Worm (Caenorhabditis elegans): ENCODE measurements around the gene mps-4.

mps-4 gene

DNA sequence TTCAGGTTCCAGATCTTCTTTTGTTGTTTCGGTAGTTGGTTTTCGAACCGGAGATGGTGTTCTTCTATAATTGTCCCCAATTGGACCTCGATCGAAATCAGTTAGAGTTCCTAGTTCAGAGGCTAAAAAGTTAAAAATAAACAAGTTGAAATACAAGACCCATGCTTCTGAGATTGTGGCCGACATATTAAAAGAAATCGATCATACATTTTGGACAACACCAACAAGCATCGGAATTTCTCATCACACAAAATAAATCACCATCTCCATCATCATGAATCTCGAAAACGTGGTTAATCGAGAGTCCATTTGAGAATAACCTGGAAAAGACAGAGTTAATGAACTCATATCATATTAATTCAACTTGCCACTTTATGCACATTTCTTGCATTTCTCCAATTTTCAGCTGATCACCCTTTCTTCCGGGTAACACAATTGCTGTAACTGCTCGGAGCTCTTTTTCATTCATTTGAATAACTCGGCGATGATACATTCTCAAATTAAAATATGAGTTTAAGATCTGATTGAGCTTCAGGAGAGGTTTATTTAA, at the start of gene mps-4, which contains the start of gene F09G8.10:
Gene mps-4, minus strand, starts transcription at position 101 of the 550 bp plus-strand sequence.
Gene F09G8.10, minus strand, starts transcription at position 500 of the 550 bp plus-strand sequence.
- TF ChIP-seq aly-1 (tag; optimal IDR thresholded peaks at IDR 0.05) (no peak), tra-4 (tag; optimal IDR thresholded peaks at IDR 0.05) (no peak), pes-1 (GFP tag; IDR thresholded peaks at IDR 0.05) (no peak), flt-1 (GFP tag; IDR thresholded peaks at IDR 0.05) (no peak), tbx-11 (GFP tag; IDR thresholded peaks at IDR 0.05) (no peak)

DNA sequence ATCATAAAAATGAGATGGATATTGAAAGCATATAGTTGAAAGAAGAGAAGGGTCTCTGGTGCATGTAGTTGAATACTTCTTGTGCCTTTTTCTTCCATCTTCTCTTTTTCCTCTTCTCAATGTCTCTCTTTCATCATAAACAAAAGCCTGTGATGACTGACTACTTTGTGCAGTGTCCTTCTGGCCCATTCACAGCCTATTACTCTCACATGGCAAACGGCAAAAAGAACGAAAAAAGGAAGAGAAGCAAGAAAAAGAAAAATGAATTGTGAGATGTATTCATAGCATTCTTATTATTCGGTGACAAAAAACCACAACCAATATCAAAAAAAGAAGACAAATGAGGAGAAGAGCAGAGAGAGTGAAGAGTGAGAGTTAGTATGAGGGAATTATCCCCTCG, 49.6 kb upstream of the mps-4 start:
- no peak for TF ChIP-seq scrt-1 (GFP tag; IDR thresholded peaks at IDR 0.05)
- TF ChIP-seq flt-1 (GFP tag; IDR thresholded peaks at IDR 0.05), result no peak
- no peak for TF ChIP-seq tra-4 (tag; optimal IDR thresholded peaks at IDR 0.05)
- no peak for TF ChIP-seq hnd-1 (tag; optimal IDR thresholded peaks at IDR 0.05)
- no peak for TF ChIP-seq hmg-4 (GFP tag; optimal IDR thresholded peaks at IDR 0.05)
- TF ChIP-seq ceh-13 (GFP tag; optimal IDR thresholded peaks at IDR 0.05), result no peak
- no peak for TF ChIP-seq F13C5.2 (tag; optimal IDR thresholded peaks at IDR 0.05)
- TF ChIP-seq tbx-37 (GFP tag; conservative IDR thresholded peaks at IDR 0.05), result no peak
- TF ChIP-seq ceh-36 (tag; optimal IDR thresholded peaks at IDR 0.05), result no peak
- no peak for TF ChIP-seq hmbx-1 (tag; optimal IDR thresholded peaks at IDR 0.05)
- TF ChIP-seq sea-1 (GFP tag; conservative IDR thresholded peaks at IDR 0.05), result no peak
- TF ChIP-seq ets-7 (tag; optimal IDR thresholded peaks at IDR 0.05), result no peak
- no peak for TF ChIP-seq tbx-11 (GFP tag; IDR thresholded peaks at IDR 0.05)
- TF ChIP-seq pes-1 (GFP tag; IDR thresholded peaks at IDR 0.05), result no peak
- TF ChIP-seq B0310.2 (tag; optimal IDR thresholded peaks at IDR 0.05), result no peak
- TF ChIP-seq ama-1 (optimal IDR thresholded peaks at IDR 0.05), result no peak
- no peak for TF ChIP-seq aly-1 (tag; optimal IDR thresholded peaks at IDR 0.05)

DNA sequence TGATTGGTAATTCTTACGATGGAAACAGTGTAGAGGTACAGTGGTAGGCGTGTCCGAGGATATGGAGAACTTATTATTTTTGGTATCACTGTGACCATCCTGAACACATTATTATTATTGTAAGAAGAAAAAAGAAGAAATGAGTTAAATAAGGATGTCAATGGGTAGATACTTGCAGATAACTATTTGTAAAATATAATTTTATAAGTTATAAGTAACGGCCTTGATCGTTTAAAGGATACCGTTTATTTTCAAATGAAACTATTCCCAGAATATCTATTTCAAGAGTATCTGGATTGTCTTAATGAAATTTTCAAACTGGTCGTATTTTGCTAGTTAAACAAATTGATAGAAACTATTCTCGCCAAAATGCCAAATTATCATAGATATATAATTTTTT, 48.6 kb upstream of the mps-4 start, which contains the start of gene F10E9.10:
Gene F10E9.10, minus strand, starts transcription at position 101 of the 400 bp plus-strand sequence.
- no peak for TF ChIP-seq tra-4 (tag; optimal IDR thresholded peaks at IDR 0.05)
- no peak for TF ChIP-seq pes-1 (GFP tag; IDR thresholded peaks at IDR 0.05)
- TF ChIP-seq hmbx-1 (tag; optimal IDR thresholded peaks at IDR 0.05), result no peak
- TF ChIP-seq aly-1 (tag; optimal IDR thresholded peaks at IDR 0.05), result no peak
- TF ChIP-seq ets-7 (tag; optimal IDR thresholded peaks at IDR 0.05), result no peak
- no peak for TF ChIP-seq tbx-37 (GFP tag; conservative IDR thresholded peaks at IDR 0.05)
- no peak for TF ChIP-seq flt-1 (GFP tag; IDR thresholded peaks at IDR 0.05)
- TF ChIP-seq hnd-1 (tag; optimal IDR thresholded peaks at IDR 0.05), result no peak
- TF ChIP-seq scrt-1 (GFP tag; IDR thresholded peaks at IDR 0.05), result no peak
- TF ChIP-seq B0310.2 (tag; optimal IDR thresholded peaks at IDR 0.05), result no peak
- TF ChIP-seq hmg-4 (GFP tag; optimal IDR thresholded peaks at IDR 0.05), result no peak
- no peak for TF ChIP-seq tbx-11 (GFP tag; IDR thresholded peaks at IDR 0.05)
- TF ChIP-seq ama-1 (optimal IDR thresholded peaks at IDR 0.05), result no peak
- TF ChIP-seq ceh-36 (tag; optimal IDR thresholded peaks at IDR 0.05), result no peak
- no peak for TF ChIP-seq sea-1 (GFP tag; conservative IDR thresholded peaks at IDR 0.05)
- no peak for TF ChIP-seq F13C5.2 (tag; optimal IDR thresholded peaks at IDR 0.05)

DNA sequence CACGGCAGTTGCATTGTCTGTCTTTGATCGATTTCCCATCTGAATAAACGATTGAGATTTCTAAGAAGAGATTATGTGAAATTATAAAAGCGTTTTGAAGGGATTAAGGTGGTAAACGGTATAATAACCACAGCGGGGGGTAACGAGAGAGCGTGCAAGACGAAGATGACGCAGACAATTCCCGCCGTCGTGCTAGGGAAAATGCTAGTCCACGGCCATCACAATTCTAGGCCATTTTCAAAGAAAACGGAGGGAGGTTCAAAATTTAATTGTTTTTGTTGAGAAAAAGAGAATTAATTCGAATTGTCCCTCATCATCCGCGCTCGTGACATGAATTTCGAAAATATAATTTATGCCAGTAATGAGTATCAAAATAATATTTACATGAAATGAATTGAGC, 47.5 kb upstream of the mps-4 start, which contains the start of gene F10E9.11:
Gene F10E9.11, minus strand, starts transcription at position 161 of the 400 bp plus-strand sequence.
- peak; percentile 64 for TF ChIP-seq flt-1 (GFP tag; IDR thresholded peaks at IDR 0.05)
- no peak for TF ChIP-seq ceh-36 (tag; optimal IDR thresholded peaks at IDR 0.05)
- TF ChIP-seq ets-7 (tag; optimal IDR thresholded peaks at IDR 0.05), result peak; percentile 50
- no peak for TF ChIP-seq hnd-1 (tag; optimal IDR thresholded peaks at IDR 0.05)
- TF ChIP-seq B0310.2 (tag; optimal IDR thresholded peaks at IDR 0.05), result no peak
- no peak for TF ChIP-seq scrt-1 (GFP tag; IDR thresholded peaks at IDR 0.05)
- 0 out of 2 replicates have a peak, but pooled peaks have one; percentile 70 for TF ChIP-seq sea-1 (GFP tag; conservative IDR thresholded peaks at IDR 0.05)
- TF ChIP-seq ama-1 (optimal IDR thresholded peaks at IDR 0.05), result no peak
- peak; percentile 53 for TF ChIP-seq F13C5.2 (tag; optimal IDR thresholded peaks at IDR 0.05)
- peak; percentile 46 for TF ChIP-seq aly-1 (tag; optimal IDR thresholded peaks at IDR 0.05)
- peak; percentile 40 for TF ChIP-seq hmg-4 (GFP tag; optimal IDR thresholded peaks at IDR 0.05)
- TF ChIP-seq ceh-13 (GFP tag; optimal IDR thresholded peaks at IDR 0.05), result no peak
- TF ChIP-seq tra-4 (tag; optimal IDR thresholded peaks at IDR 0.05), result no peak
- peak; percentile 57; the same call in 1 of the 2 replicates for TF ChIP-seq pes-1 (GFP tag; IDR thresholded peaks at IDR 0.05)
- TF ChIP-seq hmbx-1 (tag; optimal IDR thresholded peaks at IDR 0.05), result no peak
- TF ChIP-seq tbx-37 (GFP tag; conservative IDR thresholded peaks at IDR 0.05), result peak; percentile 89
- TF ChIP-seq tbx-11 (GFP tag; IDR thresholded peaks at IDR 0.05), result no peak

DNA sequence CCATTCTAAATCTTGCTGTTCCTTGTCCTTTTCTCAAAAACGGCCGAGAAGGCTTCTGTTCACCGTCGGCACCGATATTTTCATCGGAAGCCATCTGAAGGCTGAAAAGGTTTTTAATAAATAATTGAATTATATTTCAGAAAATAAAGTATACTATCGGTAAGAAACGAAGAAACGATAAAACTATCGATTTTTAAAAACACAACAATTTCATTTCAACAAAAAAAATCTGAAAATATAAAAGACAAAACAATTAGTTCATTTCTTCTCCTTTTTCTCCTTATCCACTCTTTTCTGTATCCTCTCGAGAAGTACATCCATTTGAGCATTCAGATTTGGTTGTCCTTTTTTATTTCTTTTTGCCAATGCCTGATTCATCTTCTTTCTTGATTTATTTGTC, 46.9 kb upstream of the mps-4 start, which contains the start of gene sas-4:
Gene sas-4, minus strand, starts transcription at position 101 of the 400 bp plus-strand sequence.
- TF ChIP-seq F13C5.2 (tag; optimal IDR thresholded peaks at IDR 0.05) (no peak), tbx-37 (GFP tag; conservative IDR thresholded peaks at IDR 0.05) (no peak), flt-1 (GFP tag; IDR thresholded peaks at IDR 0.05) (no peak), hmg-4 (GFP tag; optimal IDR thresholded peaks at IDR 0.05) (no peak), ets-7 (tag; optimal IDR thresholded peaks at IDR 0.05) (no peak), tra-4 (tag; optimal IDR thresholded peaks at IDR 0.05) (no peak), tbx-11 (GFP tag; IDR thresholded peaks at IDR 0.05) (no peak), pes-1 (GFP tag; IDR thresholded peaks at IDR 0.05) (no peak), hmbx-1 (tag; optimal IDR thresholded peaks at IDR 0.05) (no peak), scrt-1 (GFP tag; IDR thresholded peaks at IDR 0.05) (no peak), ama-1 (optimal IDR thresholded peaks at IDR 0.05) (no peak), sea-1 (GFP tag; conservative IDR thresholded peaks at IDR 0.05) (no peak), ceh-36 (tag; optimal IDR thresholded peaks at IDR 0.05) (no peak), aly-1 (tag; optimal IDR thresholded peaks at IDR 0.05) (no peak), ceh-13 (GFP tag; optimal IDR thresholded peaks at IDR 0.05) (no peak), hnd-1 (tag; optimal IDR thresholded peaks at IDR 0.05) (no peak)

DNA sequence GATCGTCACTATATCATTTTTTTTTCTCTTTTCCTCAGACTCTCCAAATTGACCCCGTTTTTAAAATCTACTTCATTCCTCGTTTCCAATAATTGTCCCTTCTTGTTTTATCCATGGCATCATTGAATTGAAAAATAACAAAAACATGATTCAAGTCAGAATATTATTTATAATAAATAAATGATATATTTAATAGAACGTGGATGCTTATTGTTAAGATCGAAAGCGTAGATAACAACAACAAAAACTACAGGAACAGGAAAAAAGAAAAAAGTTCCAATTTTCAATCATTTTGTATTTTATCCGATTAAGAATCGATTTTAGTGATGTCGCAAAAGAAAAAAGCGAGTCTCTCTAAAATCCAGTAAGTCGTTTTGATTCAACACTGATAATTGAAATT, 40.8 kb upstream of the mps-4 start, which contains the start of gene F10E9.2:
Gene F10E9.2, plus strand, starts transcription at position 301 of the 400 bp plus-strand sequence.
- no peak for TF ChIP-seq aly-1 (tag; optimal IDR thresholded peaks at IDR 0.05)
- TF ChIP-seq hmbx-1 (tag; optimal IDR thresholded peaks at IDR 0.05), result no peak
- TF ChIP-seq ceh-13 (GFP tag; optimal IDR thresholded peaks at IDR 0.05), result no peak
- no peak for TF ChIP-seq F13C5.2 (tag; optimal IDR thresholded peaks at IDR 0.05)
- no peak for TF ChIP-seq scrt-1 (GFP tag; IDR thresholded peaks at IDR 0.05)
- TF ChIP-seq tbx-37 (GFP tag; conservative IDR thresholded peaks at IDR 0.05), result no peak
- no peak for TF ChIP-seq sea-1 (GFP tag; conservative IDR thresholded peaks at IDR 0.05)
- TF ChIP-seq tbx-11 (GFP tag; IDR thresholded peaks at IDR 0.05), result no peak
- no peak for TF ChIP-seq hmg-4 (GFP tag; optimal IDR thresholded peaks at IDR 0.05)
- TF ChIP-seq flt-1 (GFP tag; IDR thresholded peaks at IDR 0.05), result no peak
- no peak for TF ChIP-seq pes-1 (GFP tag; IDR thresholded peaks at IDR 0.05)
- no peak for TF ChIP-seq tra-4 (tag; optimal IDR thresholded peaks at IDR 0.05)
- no peak for TF ChIP-seq B0310.2 (tag; optimal IDR thresholded peaks at IDR 0.05)
- TF ChIP-seq ceh-36 (tag; optimal IDR thresholded peaks at IDR 0.05), result no peak
- TF ChIP-seq hnd-1 (tag; optimal IDR thresholded peaks at IDR 0.05), result no peak
- no peak for TF ChIP-seq ets-7 (tag; optimal IDR thresholded peaks at IDR 0.05)
- TF ChIP-seq ama-1 (optimal IDR thresholded peaks at IDR 0.05), result no peak
